Worm (Caenorhabditis elegans) whole organism, L4/young adult: ENCODE data around the gene nhr-173.

Source experiments
- W03F9.2 ChIP-seq: fragments of 150-350 bp; optimal IDR thresholded peaks from 2 replicates; lab custom pipeline; 2014; ENCODE audit warnings: missing biosample characterization, missing genetic modification characterization
- dao-5 ChIP-seq: sonication (generic microtip); optimal IDR thresholded peaks from 2 replicates; lab custom pipeline; 2016; ENCODE audit warnings: missing genotype, missing genetic modification characterization, moderate library complexity, missing compliant biosample characterization
- him-1 ChIP-seq: sonication (generic microtip); optimal IDR thresholded peaks from 2 replicates; lab custom pipeline; 2016; ENCODE audit warnings: missing genotype, missing genetic modification reagents, missing genetic modification characterization, missing compliant biosample characterization

DNA sequence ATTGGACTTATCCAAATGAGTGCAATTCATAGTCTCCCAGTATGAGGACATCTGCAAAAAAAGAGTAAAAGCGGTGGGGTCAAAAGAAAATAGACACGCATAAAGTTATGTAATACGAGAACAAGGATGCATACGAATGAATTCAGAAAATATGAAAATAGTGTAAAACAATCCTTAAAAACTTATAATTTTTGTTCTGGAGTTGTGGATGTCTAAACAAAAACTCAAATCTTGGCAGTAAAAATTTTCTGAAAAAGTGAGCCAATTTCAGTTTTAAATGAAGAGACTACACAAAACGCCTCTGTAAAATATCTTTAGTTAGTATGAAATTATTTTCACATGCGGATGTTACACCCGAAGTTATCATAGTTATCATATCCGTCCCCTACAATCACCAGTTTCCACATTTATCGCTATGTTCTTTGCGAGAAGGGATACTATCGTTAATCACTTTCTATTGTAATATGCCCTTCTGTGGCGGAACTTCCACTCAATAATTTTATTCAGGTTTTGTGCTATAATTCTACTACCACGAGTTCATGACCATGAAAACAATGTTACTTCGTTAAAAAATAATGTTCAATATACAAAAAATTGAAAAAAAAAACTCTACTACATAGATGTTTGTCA, 14.6 kb upstream of the nhr-173 start, which contains the start of gene nhr-120:
- TF ChIP-seq him-1 (tag; lab: Kevin White, UChicago) (no peak), dao-5 (tag; lab: Kevin White, UChicago) (no peak), W03F9.2 (tag; lab: Kevin White, UChicago) (no peak)
